Worm (Caenorhabditis elegans): ENCODE data around the gene Y46D2A.1.
"Not testable (repeated sequence)": the region's sequence is repeated elsewhere in the genome, so short reads cannot be mapped to it uniquely, and the experiment has no call there.

ce11 chrII:3290544-3290943, 31.8 kb upstream of the Y46D2A.1 start, which contains the start of gene F39E9.14:
- not testable (repeated sequence) for TF ChIP-seq jun-1 (tag; optimal IDR thresholded peaks at IDR 0.05); lsy-2 (tag; optimal IDR thresholded peaks at IDR 0.05); ceh-8 (GFP tag; optimal IDR thresholded peaks at IDR 0.05); aha-1 (tag; optimal IDR thresholded peaks at IDR 0.05); lin-13 (GFP tag; optimal IDR thresholded peaks at IDR 0.05); ztf-4 (tag; optimal IDR thresholded peaks at IDR 0.05); alr-1 (tag; optimal IDR thresholded peaks at IDR 0.05; ENCODE audit: borderline replicate concordance); nhr-28 (tag; optimal IDR thresholded peaks at IDR 0.05); rnt-1 (tag; optimal IDR thresholded peaks at IDR 0.05)

Data from whole organism, L1 larva.